Fruit fly (Drosophila melanogaster) whole organism, embryonic: ENCODE results near the gene CG33654.

Source experiments
- Aef1 ChIP-seq: fragments of 200-800 bp; sonication (Bioruptor generic); IDR thresholded peaks from 3 replicates; pipeline ENCODE4 v1.3.6; 2022; ENCODE audit warnings: missing biosample characterization, missing genetic modification characterization
- CG12155 ChIP-seq: fragments of 200-800 bp; sonication (Bioruptor generic); optimal IDR thresholded peaks from 3 replicates; lab custom pipeline; 2016; ENCODE audit warnings: missing biosample characterization, missing genetic modification characterization
- CG12219 ChIP-seq: fragments of 200-800 bp; sonication (Bioruptor generic); optimal IDR thresholded peaks from 3 replicates; lab custom pipeline; 2018; ENCODE audit warnings: missing biosample characterization, mild to moderate bottlenecking, missing genetic modification characterization
- CG12391 ChIP-seq: fragments of 200-800 bp; sonication (Bioruptor generic); optimal IDR thresholded peaks from 3 replicates; lab custom pipeline; 2018; ENCODE audit warnings: missing biosample characterization, mild to moderate bottlenecking, missing genetic modification characterization, moderate library complexity
- CG12769 ChIP-seq: fragments of 200-800 bp; sonication (Bioruptor generic); optimal IDR thresholded peaks from 2 replicates; lab custom pipeline; 2019; ENCODE audit warnings: missing biosample characterization, mild to moderate bottlenecking, missing genetic modification characterization, moderate library complexity
- CG13424 ChIP-seq: fragments of 200-800 bp; sonication (Bioruptor generic); optimal IDR thresholded peaks from 2 replicates; lab custom pipeline; 2019; ENCODE audit warnings: missing biosample characterization, mild to moderate bottlenecking, missing genetic modification characterization, moderate library complexity
- CG14710 ChIP-seq: fragments of 200-800 bp; sonication (Bioruptor generic); optimal IDR thresholded peaks from 3 replicates; lab custom pipeline; 2019; ENCODE audit warnings: missing biosample characterization, mild to moderate bottlenecking, missing genetic modification characterization, moderate library complexity
- CG15514 ChIP-seq: fragments of 200-800 bp; sonication (Bioruptor generic); optimal IDR thresholded peaks from 3 replicates; lab custom pipeline; 2017; ENCODE audit warnings: missing biosample characterization, missing genetic modification characterization, mild to moderate bottlenecking, moderate library complexity, missing genetic modification reagents
- CG1602 ChIP-seq: fragments of 200-800 bp; sonication (Bioruptor generic); optimal IDR thresholded peaks from 3 replicates; lab custom pipeline; 2016; ENCODE audit warnings: missing biosample characterization, missing genetic modification characterization
- CG16813 ChIP-seq: fragments of 200-800 bp; sonication (Bioruptor generic); IDR thresholded peaks from 3 replicates; pipeline ENCODE4 v1.3.6; 2022; ENCODE audit warnings: missing biosample characterization, missing genetic modification characterization; ENCODE audit not compliant: partially characterized antibody
- CG17186 ChIP-seq: fragments of 200-800 bp; sonication (Bioruptor generic); optimal IDR thresholded peaks from 3 replicates; lab custom pipeline; 2017; ENCODE audit warnings: missing biosample characterization, missing genetic modification reagents, missing genetic modification characterization
- CG17361 ChIP-seq: fragments of 200-800 bp; sonication (Bioruptor generic); IDR thresholded peaks from 3 replicates; pipeline ENCODE4 v1.3.6; 2022; ENCODE audit warnings: missing biosample characterization, missing genetic modification characterization
- CG2712 ChIP-seq: fragments of 200-800 bp; optimal IDR thresholded peaks from 3 replicates; lab custom pipeline; 2019; ENCODE audit warnings: missing biosample characterization, mild to moderate bottlenecking, missing genetic modification characterization, moderate library complexity
- CG31224 ChIP-seq: fragments of 200-800 bp; sonication (Bioruptor generic); IDR thresholded peaks from 2 replicates; pipeline ENCODE4 v1.3.6; 2022; ENCODE audit warnings: missing biosample characterization, missing genetic modification characterization
- CG31365 ChIP-seq: fragments of 200-800 bp; sonication (Bioruptor generic); optimal IDR thresholded peaks from 2 replicates; lab custom pipeline; 2018; ENCODE audit warnings: missing biosample characterization, mild to moderate bottlenecking, missing genetic modification characterization
- CG32767 ChIP-seq: fragments of 200-800 bp; sonication (Bioruptor generic); IDR thresholded peaks from 2 replicates; pipeline ENCODE4 v1.3.6; 2022; ENCODE audit warnings: missing biosample characterization, missing genetic modification characterization
- CG33213 ChIP-seq: fragments of 200-800 bp; sonication (Bioruptor generic); optimal IDR thresholded peaks from 3 replicates; lab custom pipeline; 2016; ENCODE audit warnings: missing biosample characterization, missing genetic modification characterization
- CG4282 ChIP-seq: fragments of 200-800 bp; sonication (Bioruptor generic); optimal IDR thresholded peaks from 2 replicates; lab custom pipeline; 2016; ENCODE audit warnings: missing biosample characterization, missing genetic modification characterization
- CG4707 ChIP-seq: fragments of 200-800 bp; sonication (Bioruptor generic); optimal IDR thresholded peaks from 2 replicates; lab custom pipeline; 2018; ENCODE audit warnings: missing biosample characterization, mild to moderate bottlenecking, missing genetic modification characterization, moderate library complexity
- CG4730 ChIP-seq: fragments of 200-800 bp; sonication (Bioruptor generic); IDR thresholded peaks from 2 replicates; pipeline ENCODE4 v1.3.6; 2022; ENCODE audit warnings: missing biosample characterization, missing genetic modification characterization
- CG5180 ChIP-seq: fragments of 200-800 bp; sonication (Bioruptor generic); optimal IDR thresholded peaks from 3 replicates; lab custom pipeline; 2017; ENCODE audit warnings: missing biosample characterization, missing genetic modification characterization, mild to moderate bottlenecking, moderate library complexity, missing genetic modification reagents
- CG6175 ChIP-seq: fragments of 200-800 bp; sonication (Bioruptor generic); IDR thresholded peaks from 3 replicates; pipeline ENCODE4 v1.3.6; 2022; ENCODE audit warnings: missing biosample characterization, missing genetic modification characterization
- CG6689 ChIP-seq: fragments of 200-800 bp; sonication (Bioruptor generic); IDR thresholded peaks from 2 replicates; pipeline ENCODE4 v1.3.6; 2022; ENCODE audit warnings: missing biosample characterization, missing genetic modification characterization
- CG7987 ChIP-seq: fragments of 200-800 bp; sonication (Bioruptor generic); optimal IDR thresholded peaks from 2 replicates; lab custom pipeline; 2018; ENCODE audit warnings: missing biosample characterization, mild to moderate bottlenecking, missing genetic modification characterization, moderate library complexity
- D19B ChIP-seq: fragments of 200-800 bp; sonication (Bioruptor generic); optimal IDR thresholded peaks from 2 replicates; lab custom pipeline; 2017; ENCODE audit warnings: missing biosample characterization, mild to moderate bottlenecking, missing genetic modification characterization
- Dll ChIP-seq: fragments of 200-800 bp; sonication (Bioruptor generic); IDR thresholded peaks from 4 replicates; pipeline ENCODE4 v1.3.6; 2022; ENCODE audit warnings: missing biosample characterization, missing genetic modification characterization; ENCODE audit not compliant: partially characterized antibody
- E2f1 ChIP-seq: fragments of 200-800 bp; sonication (Bioruptor generic); IDR thresholded peaks from 2 replicates; pipeline ENCODE4 v1.3.6; 2022; ENCODE audit warnings: missing biosample characterization, missing genetic modification characterization
- H2.0 ChIP-seq: fragments of 200-800 bp; sonication (Bioruptor generic); IDR thresholded peaks from 2 replicates; pipeline ENCODE4 v1.3.6; 2022; ENCODE audit warnings: missing biosample characterization, missing genetic modification characterization
- Lpt ChIP-seq: fragments of >200 bp; optimal IDR thresholded peaks from 2 replicates; lab custom pipeline; 2018; ENCODE audit warnings: missing biosample characterization, missing genetic modification characterization
- MTF-1 ChIP-seq: fragments of 200-800 bp; sonication (Bioruptor generic); optimal IDR thresholded peaks from 2 replicates; lab custom pipeline; 2018; ENCODE audit warnings: missing biosample characterization, mild to moderate bottlenecking, missing genetic modification characterization, borderline replicate concordance
- Mes4 ChIP-seq: fragments of 200-800 bp; sonication (Bioruptor generic); optimal IDR thresholded peaks from 2 replicates; lab custom pipeline; 2016; ENCODE audit warnings: missing biosample characterization, missing genetic modification characterization
- Oaz ChIP-seq: fragments of 200-800 bp; sonication (Bioruptor generic); IDR thresholded peaks from 2 replicates; pipeline ENCODE4 v1.3.6; 2022; ENCODE audit warnings: missing biosample characterization, missing genetic modification characterization
- Rx ChIP-seq: fragments of 200-800 bp; sonication (Bioruptor generic); IDR thresholded peaks from 2 replicates; pipeline ENCODE4 v1.3.6; 2022; ENCODE audit warnings: missing biosample characterization, missing genetic modification characterization
- Ssrp ChIP-seq: fragments of 200-800 bp; sonication (Bioruptor generic); optimal IDR thresholded peaks from 2 replicates; lab custom pipeline; 2018; ENCODE audit warnings: missing biosample characterization, mild to moderate bottlenecking, missing genetic modification characterization, moderate library complexity
- Taf1 ChIP-seq: fragments of 200-800 bp; sonication (Bioruptor generic); IDR thresholded peaks from 2 replicates; pipeline ENCODE4 v1.3.6; 2022; ENCODE audit warnings: missing biosample characterization, missing genetic modification characterization
- Usf ChIP-seq: fragments of 200-800 bp; sonication (Bioruptor generic); optimal IDR thresholded peaks from 2 replicates; lab custom pipeline; 2017; ENCODE audit warnings: missing genotype, missing biosample characterization, missing genetic modification characterization
- bcd ChIP-seq: fragments of 200-800 bp; sonication (Bioruptor generic); optimal IDR thresholded peaks from 2 replicates; lab custom pipeline; 2017; ENCODE audit warnings: missing biosample characterization, mild to moderate bottlenecking, missing genetic modification characterization
- bsh ChIP-seq, 2 experiments: fragments of 200-800 bp; sonication (Bioruptor generic); optimal IDR thresholded peaks; 2 replicates each; lab custom pipeline; 2017 to 2018; ENCODE audit warnings: mild to moderate bottlenecking in 2 of 2, missing biosample characterization in 2 of 2, missing genetic modification characterization in 2 of 2, moderate library complexity in 1 of 2
- cg ChIP-seq: fragments of 200-800 bp; sonication (Bioruptor generic); optimal IDR thresholded peaks from 3 replicates; lab custom pipeline; 2019; ENCODE audit warnings: missing biosample characterization, mild to moderate bottlenecking, missing genetic modification characterization, moderate library complexity
- eyg ChIP-seq: fragments of 200-800 bp; sonication (Bioruptor generic); optimal IDR thresholded peaks from 3 replicates; lab custom pipeline; 2016; ENCODE audit warnings: missing biosample characterization, missing genetic modification characterization
- gcm2 ChIP-seq: fragments of 200-800 bp; sonication (Bioruptor generic); optimal IDR thresholded peaks from 2 replicates; lab custom pipeline; 2016; ENCODE audit warnings: missing biosample characterization, missing genetic modification characterization
- grau ChIP-seq: fragments of 200-800 bp; optimal IDR thresholded peaks from 3 replicates; lab custom pipeline; 2019; ENCODE audit warnings: missing biosample characterization, mild to moderate bottlenecking, missing genetic modification characterization, moderate library complexity
- grn ChIP-seq: fragments of 200-800 bp; sonication (Bioruptor generic); optimal IDR thresholded peaks from 3 replicates; lab custom pipeline; 2017; ENCODE audit warnings: missing biosample characterization, missing genetic modification characterization
- gsb ChIP-seq: fragments of 200-800 bp; sonication (Bioruptor generic); IDR thresholded peaks from 2 replicates; pipeline ENCODE4 v1.3.6; 2022; ENCODE audit warnings: missing biosample characterization, missing genetic modification characterization
- hth ChIP-seq: fragments of >200 bp; optimal IDR thresholded peaks from 2 replicates; lab custom pipeline; 2017; ENCODE audit warnings: inconsistent platforms
- lmd ChIP-seq: fragments of 200-800 bp; sonication (Bioruptor generic); IDR thresholded peaks from 2 replicates; pipeline ENCODE4 v1.3.6; 2022; ENCODE audit warnings: missing biosample characterization, missing genetic modification characterization
- psq ChIP-seq: fragments of 200-800 bp; sonication (Bioruptor generic); optimal IDR thresholded peaks from 2 replicates; lab custom pipeline; 2017; ENCODE audit warnings: missing biosample characterization, missing genetic modification characterization
- schlank ChIP-seq: fragments of 200-800 bp; sonication (Bioruptor generic); optimal IDR thresholded peaks from 2 replicates; lab custom pipeline; 2018; ENCODE audit warnings: missing biosample characterization, mild to moderate bottlenecking, missing genetic modification characterization
- slou ChIP-seq: fragments of 200-800 bp; sonication (Bioruptor generic); optimal IDR thresholded peaks from 3 replicates; lab custom pipeline; 2016; ENCODE audit warnings: missing biosample characterization, missing genetic modification characterization
- sqz ChIP-seq: fragments of 200-800 bp; sonication (Bioruptor generic); optimal IDR thresholded peaks from 3 replicates; lab custom pipeline; 2018; ENCODE audit warnings: missing biosample characterization, mild to moderate bottlenecking, missing genetic modification characterization
- sug ChIP-seq: fragments of 200-800 bp; optimal IDR thresholded peaks from 2 replicates; lab custom pipeline; 2019; ENCODE audit warnings: missing biosample characterization, mild to moderate bottlenecking, missing genetic modification characterization, moderate library complexity

The CG33654 gene

DNA sequence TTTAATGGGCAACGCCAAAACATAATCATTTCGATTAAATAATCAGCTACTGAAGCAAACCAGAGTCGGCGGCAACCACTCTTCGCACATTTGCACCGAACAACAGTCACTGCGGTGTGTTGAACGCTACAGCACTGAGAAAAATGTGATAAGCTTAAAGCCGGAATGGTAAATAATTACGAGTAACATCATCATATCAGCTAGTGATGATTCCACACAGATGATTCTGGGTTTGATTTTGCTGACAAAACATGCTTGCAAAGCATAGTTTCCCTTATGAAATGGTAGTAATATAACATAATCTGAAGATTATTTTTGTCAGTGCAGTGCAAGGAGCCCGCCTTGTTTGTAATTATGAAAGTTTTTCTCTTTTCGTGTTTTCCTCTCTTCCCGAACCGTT lies 15.1 kb upstream of the CG33654 start (continued):
- TF ChIP-seq CG12219 (GFP tag; lab: Kevin White, UChicago) (peak; percentile 59), Lpt (GFP tag; lab: Kevin White, UChicago) (no peak), CG4282 (no peak), CG2712 (tag; lab: Kevin White, UChicago) (peak; percentile 78), Usf (GFP tag; lab: Kevin White, UChicago) (no peak), CG5180 (no peak), H2.0 (peak; percentile 43; the same call in 1 of the 2 replicates), gsb (GFP tag; lab: Robert Waterston, UW) (no peak), eyg (GFP tag; lab: Kevin White, UChicago) (no peak), gcm2 (no peak), CG6689 (GFP tag; lab: Robert Waterston, UW) (peak; percentile 24; the same call in 1 of the 2 replicates), MTF-1 (no peak), CG33213 (GFP tag; lab: Kevin White, UChicago) (no peak), bsh (GFP tag; optimal IDR thresholded peaks at IDR 0.05; lab: Kevin White, UChicago) (peak; percentile 67 to 83), sqz (no peak), Dll (GFP tag; lab: Robert Waterston, UW) (no peak), CG12391 (peak; percentile 52), CG7987 (GFP tag; lab: Kevin White, UChicago) (no peak), CG1602 (GFP tag; lab: Kevin White, UChicago) (peak; percentile 49), E2f1 (GFP tag; lab: Robert Waterston, UW) (peak; percentile 42; the same call in 1 of the 2 replicates), grau (peak; percentile 63), CG14710 (peak; percentile 71), slou (GFP tag; lab: Kevin White, UChicago) (no peak), CG13424 (tag; lab: Kevin White, UChicago) (peak; percentile 47), CG12155 (no peak), CG31365 (tag; lab: Kevin White, UChicago) (no peak), CG32767 (GFP tag; lab: Robert Waterston, UW) (no peak), CG4730 (no peak), D19B (GFP tag; lab: Kevin White, UChicago) (no peak), CG17361 (GFP tag; lab: Robert Waterston, UW) (0 out of 3 replicates have a peak, but pooled peaks have one; percentile 43), CG31224 (GFP tag; lab: Robert Waterston, UW) (no peak), Aef1 (GFP tag; lab: Robert Waterston, UW) (no peak), Mes4 (GFP tag; lab: Kevin White, UChicago) (peak; percentile 36), schlank (tag; lab: Kevin White, UChicago) (no peak), CG16813 (no peak), Taf1 (GFP tag; lab: Robert Waterston, UW) (no peak), CG17186 (GFP tag; lab: Kevin White, UChicago) (peak; percentile 33), CG12769 (tag; lab: Kevin White, UChicago) (peak; percentile 51), CG4707 (GFP tag; lab: Kevin White, UChicago) (peak; percentile 42), psq (GFP tag; lab: Kevin White, UChicago) (no peak), bcd (GFP tag; lab: Kevin White, UChicago) (peak; percentile 55), Rx (GFP tag; lab: Robert Waterston, UW) (no peak), Oaz (no peak), Ssrp (tag; lab: Kevin White, UChicago) (peak; percentile 65), cg (GFP tag; lab: Kevin White, UChicago) (no peak), hth (lab: Kevin White, UChicago) (no peak), CG6175 (GFP tag; lab: Robert Waterston, UW) (no peak), grn (GFP tag; lab: Kevin White, UChicago) (no peak), lmd (peak; percentile 44; the same call in 1 of the 2 replicates), sug (tag; lab: Kevin White, UChicago) (no peak), CG15514 (GFP tag; lab: Kevin White, UChicago) (no peak)
